Fruit fly (Drosophila melanogaster): ENCODE data around the gene Gr89a.

Gene Gr89a

DNA sequence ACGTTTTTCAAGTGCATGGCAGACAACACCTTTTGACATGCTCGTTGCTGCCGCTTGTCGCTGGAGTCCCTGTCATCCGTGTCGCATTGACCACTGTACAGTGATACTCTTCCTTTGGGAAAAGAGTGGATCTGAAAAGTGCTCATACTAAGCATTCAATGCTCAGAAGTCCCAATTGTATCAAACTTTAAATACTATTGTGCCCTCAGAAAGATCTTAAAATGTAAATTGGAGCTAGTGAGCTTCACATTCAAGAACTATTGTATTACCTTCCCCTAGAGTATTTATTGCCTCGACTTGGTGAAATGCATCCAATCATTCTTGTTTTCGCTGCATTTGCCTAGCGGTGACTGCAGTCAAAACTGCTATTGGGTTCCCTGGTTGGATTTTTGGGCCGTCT, 24.6 kb upstream of the Gr89a start:
- TF ChIP-seq br (GFP tag; optimal IDR thresholded peaks at IDR 0.05) (no peak), woc (GFP tag; optimal IDR thresholded peaks at IDR 0.05) (peak; percentile 14)

DNA sequence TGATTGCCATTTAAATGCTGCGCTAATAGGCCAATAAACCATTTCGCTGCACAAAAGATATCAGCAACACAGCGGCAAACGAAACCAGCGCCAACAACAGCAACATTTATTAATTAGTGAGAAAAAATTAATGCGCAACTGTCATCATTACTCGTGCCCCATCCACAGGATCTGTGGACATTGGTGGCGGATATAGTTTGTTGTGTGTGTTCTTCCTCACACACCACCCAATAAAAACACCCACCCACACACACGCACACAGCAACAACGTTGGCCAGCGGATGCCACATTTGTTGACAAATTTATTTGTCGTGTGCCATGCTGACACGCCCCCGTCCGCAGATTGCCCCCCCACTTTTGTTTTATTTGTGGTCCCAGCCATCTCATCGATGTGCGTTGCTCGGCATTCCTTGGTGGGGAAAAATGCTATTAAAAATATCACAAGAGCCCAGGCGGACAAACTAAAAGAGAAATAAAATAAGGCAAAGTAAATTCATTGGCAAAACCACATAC, 19.4 kb upstream of the Gr89a start:
- TF ChIP-seq HLH106 (tag; optimal IDR thresholded peaks at IDR 0.05) (no peak), Dif (GFP tag; optimal IDR thresholded peaks at IDR 0.05; ENCODE audit: partially characterized antibody) (no peak), brk (GFP tag; optimal IDR thresholded peaks at IDR 0.05) (no peak), CrebA (GFP tag; optimal IDR thresholded peaks at IDR 0.05; ENCODE audit: borderline replicate concordance) (no peak), OdsH (GFP tag; optimal IDR thresholded peaks at IDR 0.05) (no peak), dmrt93B (GFP tag; optimal IDR thresholded peaks at IDR 0.05) (no peak), pan (optimal IDR thresholded peaks at IDR 0.05) (no peak), usp (GFP tag; optimal IDR thresholded peaks at IDR 0.05) (no peak), dl (GFP tag; optimal IDR thresholded peaks at IDR 0.05; ENCODE audit: insufficient read depth in 1 of 2, partially characterized antibody in 2 of 2) (no peak), Hnf4 (GFP tag; optimal IDR thresholded peaks at IDR 0.05) (no peak)

DNA sequence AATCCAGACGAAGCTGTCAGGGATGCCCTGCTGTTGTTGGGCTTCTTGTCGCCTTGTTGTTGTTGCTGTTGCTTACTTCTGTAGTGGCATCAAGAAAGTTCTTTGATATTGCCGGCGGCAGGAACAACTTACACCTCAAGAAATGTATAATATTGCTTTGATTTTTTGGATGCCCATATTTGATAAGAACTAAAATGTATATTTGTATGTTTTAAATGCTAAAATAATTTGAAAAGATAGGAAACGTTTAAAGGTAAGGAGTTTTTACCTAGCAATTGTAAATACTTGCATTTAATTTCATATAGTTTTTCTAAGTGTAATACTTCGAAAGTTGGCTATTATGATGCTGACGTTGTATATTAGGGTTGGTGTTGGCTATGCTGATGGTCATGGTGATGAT, 11.4 kb upstream of the Gr89a start:
- TF ChIP-seq dsf (GFP tag; optimal IDR thresholded peaks at IDR 0.05; ENCODE audit: borderline replicate concordance) (no peak), ey (GFP tag; optimal IDR thresholded peaks at IDR 0.05) (no peak), OdsH (GFP tag; optimal IDR thresholded peaks at IDR 0.05) (peak; percentile 41), CG32264 (GFP tag; optimal IDR thresholded peaks at IDR 0.05) (no peak), Sp1 (GFP tag; optimal IDR thresholded peaks at IDR 0.05) (no peak), Rel (GFP tag; optimal IDR thresholded peaks at IDR 0.05) (no peak), Rel (tag; optimal IDR thresholded peaks at IDR 0.05) (no peak), lola (GFP tag; optimal IDR thresholded peaks at IDR 0.05) (no peak), sv (GFP tag; optimal IDR thresholded peaks at IDR 0.05) (no peak), dl (GFP tag; optimal IDR thresholded peaks at IDR 0.05; ENCODE audit: insufficient read depth in 1 of 2, partially characterized antibody in 2 of 2) (no peak), HLH106 (tag; optimal IDR thresholded peaks at IDR 0.05) (peak; percentile 21), Hr83 (GFP tag; optimal IDR thresholded peaks at IDR 0.05; ENCODE audit: poor library complexity, severe bottlenecking) (no peak), tai (GFP tag; optimal IDR thresholded peaks at IDR 0.05) (no peak), woc (GFP tag; optimal IDR thresholded peaks at IDR 0.05) (no peak), N (GFP tag; optimal IDR thresholded peaks at IDR 0.05) (no peak), rgr (GFP tag; optimal IDR thresholded peaks at IDR 0.05) (peak; percentile 4), Abd-B (GFP tag; optimal IDR thresholded peaks at IDR 0.05) (no peak), Mio (GFP tag; optimal IDR thresholded peaks at IDR 0.05) (no peak), Hnf4 (GFP tag; optimal IDR thresholded peaks at IDR 0.05) (peak; percentile 16), br (GFP tag; optimal IDR thresholded peaks at IDR 0.05) (no peak), Hr78 (GFP tag; optimal IDR thresholded peaks at IDR 0.05) (no peak), foxo (GFP tag; optimal IDR thresholded peaks at IDR 0.05) (peak in 1 of 2 experiments; percentile 30), Jra (GFP tag; optimal IDR thresholded peaks at IDR 0.05) (no peak), fru (GFP tag; optimal IDR thresholded peaks at IDR 0.05) (peak; percentile 36), h (GFP tag; optimal IDR thresholded peaks at IDR 0.05) (peak; percentile 21), psq (GFP tag; optimal IDR thresholded peaks at IDR 0.05) (peak; percentile 4), Vsx2 (GFP tag; optimal IDR thresholded peaks at IDR 0.05; ENCODE audit: partially characterized antibody) (no peak), jim (GFP tag; optimal IDR thresholded peaks at IDR 0.05) (no peak), dmrt93B (GFP tag; optimal IDR thresholded peaks at IDR 0.05) (no peak)

DNA sequence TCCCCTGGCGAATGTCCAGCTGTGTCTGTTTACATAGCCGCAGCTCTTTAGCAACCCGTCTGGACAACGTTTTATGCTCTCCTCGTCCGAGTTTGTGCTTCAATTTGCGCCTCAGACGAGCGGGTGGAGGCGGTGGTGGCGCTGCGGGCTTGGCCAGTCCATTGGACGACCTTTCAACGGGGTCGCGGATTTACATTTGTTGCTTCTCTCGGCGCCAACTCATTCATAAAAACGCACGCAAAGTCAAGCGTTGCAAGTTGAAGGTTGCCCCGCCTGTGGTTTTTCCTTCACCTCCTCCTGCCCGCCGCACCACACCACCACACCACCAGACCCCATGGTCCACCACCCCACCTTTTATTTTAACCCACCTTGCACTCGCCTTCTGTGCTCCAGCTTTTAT, 8.9 kb upstream of the Gr89a start:
- TF ChIP-seq Mio (GFP tag; optimal IDR thresholded peaks at IDR 0.05) (no peak), Hr78 (GFP tag; optimal IDR thresholded peaks at IDR 0.05) (no peak), h (GFP tag; optimal IDR thresholded peaks at IDR 0.05) (no peak), brk (GFP tag; optimal IDR thresholded peaks at IDR 0.05) (no peak), Hr83 (GFP tag; optimal IDR thresholded peaks at IDR 0.05; ENCODE audit: poor library complexity, severe bottlenecking) (no peak), rgr (GFP tag; optimal IDR thresholded peaks at IDR 0.05) (no peak), Dif (GFP tag; optimal IDR thresholded peaks at IDR 0.05; ENCODE audit: partially characterized antibody) (no peak), foxo (GFP tag; optimal IDR thresholded peaks at IDR 0.05) (no peak), Hnf4 (GFP tag; optimal IDR thresholded peaks at IDR 0.05) (no peak), fru (GFP tag; optimal IDR thresholded peaks at IDR 0.05) (no peak), Jra (GFP tag; optimal IDR thresholded peaks at IDR 0.05) (no peak), CrebA (GFP tag; optimal IDR thresholded peaks at IDR 0.05; ENCODE audit: borderline replicate concordance) (no peak), jim (GFP tag; optimal IDR thresholded peaks at IDR 0.05) (no peak), Abd-B (GFP tag; optimal IDR thresholded peaks at IDR 0.05) (no peak), GATAd (GFP tag; optimal IDR thresholded peaks at IDR 0.05) (no peak), lola (GFP tag; optimal IDR thresholded peaks at IDR 0.05) (no peak), CG9705 (GFP tag; optimal IDR thresholded peaks at IDR 0.05) (no peak), dmrt93B (GFP tag; optimal IDR thresholded peaks at IDR 0.05) (no peak), pan (optimal IDR thresholded peaks at IDR 0.05) (no peak)

All from whole organism, wandering third instar larva.